Worm (Caenorhabditis elegans) whole organism, midembryonic: ENCODE measurements around the gene C25H3.17.

Experiments used
- flt-1 ChIP-seq: fragments of 200-800 bp; sonication (Bioruptor generic); IDR thresholded peaks from 2 replicates; pipeline ENCODE4 v1.3.6; 2022; ENCODE audit warnings: missing genetic modification characterization, missing compliant biosample characterization
- ref-1 ChIP-seq: fragments of 200-800 bp; sonication (Bioruptor generic); conservative IDR thresholded peaks from 2 replicates; pipeline ENCODE4 v1.3.6; 2022; ENCODE audit warnings: missing genetic modification reagents, missing genetic modification characterization, missing compliant biosample characterization
- ztf-23 ChIP-seq: fragments of 200-800 bp; sonication (Bioruptor generic); IDR thresholded peaks from 2 replicates; pipeline ENCODE4 v1.3.6; 2022; ENCODE audit warnings: missing genetic modification reagents, missing genetic modification characterization, missing compliant biosample characterization

- TF ChIP-seq flt-1 (GFP tag; lab: Robert Waterston, UW) (no peak), ztf-23 (GFP tag; lab: Robert Waterston, UW) (no peak), ref-1 (GFP tag; lab: Robert Waterston, UW) (no peak)
These were observed 32.0 kb upstream of the C25H3.17 start for ce11 chrII:5701485-5701884.
